Worm (Caenorhabditis elegans) whole organism, young adult: ENCODE data around the gene nhr-48.

Experiments used
- B0261.1 ChIP-seq: sonication (generic microtip); optimal IDR thresholded peaks from 2 replicates; lab custom pipeline; 2016; ENCODE audit warnings: mild to moderate bottlenecking, missing genetic modification characterization, moderate library complexity, missing compliant biosample characterization
- D2030.7 ChIP-seq: fragments of 200-800 bp; sonication (Bioruptor generic); IDR thresholded peaks from 2 replicates; pipeline ENCODE4 v1.3.6; 2022; ENCODE audit warnings: missing genetic modification reagents, missing genetic modification characterization, missing compliant biosample characterization
- F52B5.7 ChIP-seq: sonication (generic microtip); optimal IDR thresholded peaks from 2 replicates; lab custom pipeline; 2016; ENCODE audit warnings: mild to moderate bottlenecking, missing genetic modification characterization, missing compliant biosample characterization
- F57A8.1 ChIP-seq: fragments of 200-800 bp; sonication (Bioruptor generic); optimal IDR thresholded peaks from 2 replicates; lab custom pipeline; 2018; ENCODE audit warnings: mild to moderate bottlenecking, missing genetic modification characterization, moderate library complexity, missing compliant biosample characterization
- F57C9.4 ChIP-seq: sonication (generic microtip); optimal IDR thresholded peaks from 2 replicates; lab custom pipeline; 2017; ENCODE audit warnings: mild to moderate bottlenecking, missing genetic modification characterization, missing compliant biosample characterization
- T26A5.8 ChIP-seq: sonication (generic microtip); optimal IDR thresholded peaks from 2 replicates; lab custom pipeline; 2016; ENCODE audit warnings: missing genetic modification characterization, missing compliant biosample characterization
- Y56A3A.18 ChIP-seq: fragments of 200-800 bp; sonication (Bioruptor generic); IDR thresholded peaks from 2 replicates; pipeline ENCODE4 v1.3.6; 2022; ENCODE audit warnings: missing genetic modification reagents, missing genetic modification characterization, missing compliant biosample characterization
- Y67H2A.10 ChIP-seq: fragments of 200-800 bp; sonication (Bioruptor generic); conservative IDR thresholded peaks from 2 replicates; pipeline ENCODE4 v1.3.6; 2022; ENCODE audit warnings: missing genetic modification reagents, missing genetic modification characterization, missing compliant biosample characterization
- akir-1 ChIP-seq: fragments of 200-800 bp; sonication (Bioruptor generic); optimal IDR thresholded peaks from 2 replicates; lab custom pipeline; 2018; ENCODE audit warnings: mild to moderate bottlenecking, missing genetic modification characterization, moderate library complexity, missing compliant biosample characterization
- aptf-2 ChIP-seq: fragments of 200-800 bp; sonication (Bioruptor generic); conservative IDR thresholded peaks from 2 replicates; pipeline ENCODE4 v1.3.6; 2022; ENCODE audit warnings: missing genetic modification reagents, missing genetic modification characterization, missing compliant biosample characterization
- aptf-3 ChIP-seq: fragments of 200-800 bp; sonication (Bioruptor generic); IDR thresholded peaks from 2 replicates; pipeline ENCODE4 v1.3.6; 2022; ENCODE audit warnings: missing genetic modification characterization, missing compliant biosample characterization
- attf-3 ChIP-seq: fragments of 200-800 bp; sonication (Bioruptor generic); conservative IDR thresholded peaks from 2 replicates; pipeline ENCODE4 v1.3.6; 2022; ENCODE audit warnings: missing genetic modification reagents, missing genetic modification characterization, missing compliant biosample characterization
- attf-5 ChIP-seq: fragments of 200-800 bp; sonication (Bioruptor generic); optimal IDR thresholded peaks from 2 replicates; lab custom pipeline; 2018; ENCODE audit warnings: mild to moderate bottlenecking, missing genetic modification characterization, missing compliant biosample characterization
- bed-1 ChIP-seq: fragments of 200-800 bp; sonication (Bioruptor generic); IDR thresholded peaks from 2 replicates; pipeline ENCODE4 v1.3.6; 2022; ENCODE audit warnings: missing genetic modification reagents, missing genetic modification characterization, missing compliant biosample characterization
- ccch-3 ChIP-seq: fragments of 200-800 bp; sonication (Bioruptor generic); optimal IDR thresholded peaks from 2 replicates; lab custom pipeline; 2018; ENCODE audit warnings: mild to moderate bottlenecking, missing genetic modification characterization, missing compliant biosample characterization
- cebp-1 ChIP-seq, 2 experiments: fragments of 200-800 bp in 1 of 2; sonication (Bioruptor generic) in 1 of 2; sonication (generic microtip) in 1 of 2; IDR thresholded peaks in 1 of 2; optimal IDR thresholded peaks in 1 of 2; 2 replicates each; pipeline versions ENCODE4 v1.3.6 to Lab custom; 2017 to 2022; ENCODE audit warnings: missing compliant biosample characterization in 2 of 2, missing genetic modification characterization in 2 of 2, mild to moderate bottlenecking in 1 of 2, missing genetic modification reagents in 1 of 2, moderate library complexity in 1 of 2
- cebp-2 ChIP-seq: fragments of 200-800 bp; sonication (Bioruptor generic); IDR thresholded peaks from 2 replicates; pipeline ENCODE4 v1.3.6; 2022; ENCODE audit warnings: missing genetic modification characterization, missing compliant biosample characterization
- ceh-58 ChIP-seq: fragments of 200-800 bp; sonication (Bioruptor generic); IDR thresholded peaks from 2 replicates; pipeline ENCODE4 v1.3.6; 2022; ENCODE audit warnings: missing genetic modification characterization, missing compliant biosample characterization
- ceh-91 ChIP-seq: fragments of 200-800 bp; sonication (Bioruptor generic); IDR thresholded peaks from 2 replicates; pipeline ENCODE4 v1.3.6; 2022; ENCODE audit warnings: missing genetic modification reagents, missing genetic modification characterization, missing compliant biosample characterization
- chd-7 ChIP-seq: sonication (generic microtip); optimal IDR thresholded peaks from 2 replicates; lab custom pipeline; 2016; ENCODE audit warnings: mild to moderate bottlenecking, missing genetic modification characterization, moderate library complexity, missing compliant biosample characterization
- die-1 ChIP-seq: sonication (generic microtip); optimal IDR thresholded peaks from 2 replicates; lab custom pipeline; 2016; ENCODE audit warnings: missing genotype, mild to moderate bottlenecking, missing genetic modification characterization, missing compliant biosample characterization
- egl-44 ChIP-seq: fragments of 200-800 bp; sonication (Bioruptor generic); IDR thresholded peaks from 2 replicates; pipeline ENCODE4 v1.3.6; 2022; ENCODE audit warnings: missing genetic modification reagents, missing genetic modification characterization, missing compliant biosample characterization
- egrh-3 ChIP-seq: fragments of 200-800 bp; sonication (Bioruptor generic); IDR thresholded peaks from 2 replicates; pipeline ENCODE4 v1.3.6; 2022; ENCODE audit warnings: missing genetic modification reagents, missing genetic modification characterization, missing compliant biosample characterization
- hmg-1.2 ChIP-seq: fragments of 200-800 bp; sonication (Bioruptor generic); IDR thresholded peaks from 2 replicates; pipeline ENCODE4 v1.3.6; 2022; ENCODE audit warnings: missing genetic modification reagents, missing genetic modification characterization, missing compliant biosample characterization
- hmg-20 ChIP-seq: fragments of 200-800 bp; sonication (Bioruptor generic); IDR thresholded peaks from 2 replicates; pipeline ENCODE4 v1.3.6; 2022; ENCODE audit warnings: missing genetic modification reagents, missing genetic modification characterization, missing compliant biosample characterization
- hrde-1 ChIP-seq: sonication (generic microtip); optimal IDR thresholded peaks from 2 replicates; lab custom pipeline; 2016; ENCODE audit warnings: missing genetic modification characterization, mild to moderate bottlenecking, missing compliant biosample characterization, moderate library complexity, missing genotype, missing genetic modification reagents, borderline replicate concordance
- hsf-1 ChIP-seq: fragments of 200-800 bp; sonication (Bioruptor generic); IDR thresholded peaks from 2 replicates; pipeline ENCODE4 v1.3.6; 2022; ENCODE audit warnings: missing genetic modification reagents, missing genetic modification characterization, missing compliant biosample characterization
- let-607 ChIP-seq, 2 experiments: fragments of 200-800 bp in 1 of 2; sonication (Bioruptor generic) in 1 of 2; sonication (generic microtip) in 1 of 2; optimal IDR thresholded peaks; 2 replicates each; lab custom pipeline; 2016 to 2018; ENCODE audit warnings: mild to moderate bottlenecking in 2 of 2, missing compliant biosample characterization in 2 of 2, missing genetic modification characterization in 2 of 2, moderate library complexity in 2 of 2, missing genotype in 1 of 2
- lin-26 ChIP-seq: fragments of 200-800 bp; sonication (Bioruptor generic); IDR thresholded peaks from 2 replicates; pipeline ENCODE4 v1.3.6; 2022; ENCODE audit warnings: missing genetic modification reagents, missing genetic modification characterization, missing compliant biosample characterization
- lin-35 ChIP-seq, 3 experiments: fragments of 150-350 bp in 2 of 3; sonication (generic microtip) in 1 of 3; optimal IDR thresholded peaks; 2 replicates each; lab custom pipeline; 2014 to 2018; ENCODE audit warnings: missing biosample characterization in 3 of 3, missing genetic modification characterization in 3 of 3, missing genetic modification reagents in 3 of 3
- lin-40 ChIP-seq: sonication (generic microtip); optimal IDR thresholded peaks from 2 replicates; lab custom pipeline; 2016; ENCODE audit warnings: missing genetic modification characterization, mild to moderate bottlenecking, missing compliant biosample characterization, missing genotype, missing genetic modification reagents
- lin-54 ChIP-seq: fragments of 200-800 bp; sonication (Bioruptor generic); optimal IDR thresholded peaks from 2 replicates; lab custom pipeline; 2018; ENCODE audit warnings: mild to moderate bottlenecking, missing genetic modification characterization, missing compliant biosample characterization
- lsy-27 ChIP-seq: sonication (generic microtip); optimal IDR thresholded peaks from 2 replicates; lab custom pipeline; 2017; ENCODE audit warnings: missing genetic modification characterization, mild to moderate bottlenecking, missing compliant biosample characterization, antibody characterized with exemption, missing genotype, borderline replicate concordance; ENCODE audit not compliant: insufficient read depth
- madf-10 ChIP-seq: sonication (generic microtip); optimal IDR thresholded peaks from 2 replicates; lab custom pipeline; 2016; ENCODE audit warnings: mild to moderate bottlenecking, missing genetic modification characterization, missing compliant biosample characterization
- madf-6 ChIP-seq: fragments of 200-800 bp; sonication (Bioruptor generic); IDR thresholded peaks from 2 replicates; pipeline ENCODE4 v1.3.6; 2022; ENCODE audit warnings: missing genetic modification reagents, missing genetic modification characterization, missing compliant biosample characterization
- mel-28 ChIP-seq: sonication (generic microtip); optimal IDR thresholded peaks from 2 replicates; lab custom pipeline; 2016; ENCODE audit warnings: borderline replicate concordance, mild to moderate bottlenecking, missing genetic modification characterization, missing compliant biosample characterization
- mxl-1 ChIP-seq: sonication (generic microtip); optimal IDR thresholded peaks from 2 replicates; lab custom pipeline; 2016; ENCODE audit warnings: missing genetic modification characterization, missing compliant biosample characterization
- nfya-2 ChIP-seq: fragments of 200-800 bp; sonication (Bioruptor generic); IDR thresholded peaks from 2 replicates; pipeline ENCODE4 v1.3.6; 2022; ENCODE audit warnings: missing genetic modification reagents, missing genetic modification characterization, missing compliant biosample characterization
- nhr-80 ChIP-seq: sonication (generic microtip); optimal IDR thresholded peaks from 2 replicates; lab custom pipeline; 2016; ENCODE audit warnings: missing genetic modification characterization, missing compliant biosample characterization
- pha-4 ChIP-seq: fragments of 150-350 bp; sonication (generic microtip); optimal IDR thresholded peaks from 2 replicates; lab custom pipeline; 2014; ENCODE audit warnings: missing biosample characterization, missing genetic modification reagents, missing genetic modification characterization
- somi-1 ChIP-seq: fragments of 200-800 bp; sonication (Bioruptor generic); optimal IDR thresholded peaks from 2 replicates; lab custom pipeline; 2018; ENCODE audit warnings: mild to moderate bottlenecking, missing genetic modification characterization, missing compliant biosample characterization
- sptf-2 ChIP-seq: fragments of 200-800 bp; sonication (Bioruptor generic); optimal IDR thresholded peaks from 2 replicates; lab custom pipeline; 2018; ENCODE audit warnings: mild to moderate bottlenecking, missing genetic modification characterization, missing compliant biosample characterization
- unc-62 ChIP-seq: fragments of 150-350 bp; optimal IDR thresholded peaks from 2 replicates; lab custom pipeline; 2014; ENCODE audit warnings: missing biosample characterization, missing genetic modification reagents, missing genetic modification characterization
- xnd-1 ChIP-seq: sonication (generic microtip); optimal IDR thresholded peaks from 2 replicates; lab custom pipeline; 2016; ENCODE audit warnings: missing genotype, missing genetic modification reagents, missing genetic modification characterization, missing compliant biosample characterization
- zfh-2 ChIP-seq: fragments of 200-800 bp; sonication (Bioruptor generic); conservative IDR thresholded peaks from 2 replicates; pipeline ENCODE4 v1.3.6; 2022; ENCODE audit warnings: missing genetic modification reagents, missing genetic modification characterization, missing compliant biosample characterization
- zim-3 ChIP-seq: sonication (generic microtip); optimal IDR thresholded peaks from 2 replicates; lab custom pipeline; 2017; ENCODE audit warnings: mild to moderate bottlenecking, missing genetic modification characterization, moderate library complexity, missing compliant biosample characterization
- ztf-18 ChIP-seq: sonication (generic microtip); optimal IDR thresholded peaks from 2 replicates; lab custom pipeline; 2016; ENCODE audit warnings: missing genotype, mild to moderate bottlenecking, missing genetic modification characterization, missing compliant biosample characterization
- ztf-22 ChIP-seq: fragments of 200-800 bp; sonication (Bioruptor generic); optimal IDR thresholded peaks from 2 replicates; lab custom pipeline; 2018; ENCODE audit warnings: mild to moderate bottlenecking, missing genetic modification characterization, moderate library complexity, missing compliant biosample characterization
- ztf-26 ChIP-seq: sonication (generic microtip); optimal IDR thresholded peaks from 2 replicates; lab custom pipeline; 2017; ENCODE audit warnings: missing genetic modification characterization, missing compliant biosample characterization

Gene nhr-48

ce11 chrX:15709594-15709993 lies 1.6 kb downstream of the nhr-48 start (continued):
- TF ChIP-seq ccch-3 (no peak), lin-54 (no peak), ztf-18 (tag; lab: Kevin White, UChicago) (no peak), ceh-58 (GFP tag; lab: Robert Waterston, UW) (no peak), ceh-91 (no peak), pha-4 (tag; lab: Kevin White, UChicago) (no peak), die-1 (tag; lab: Kevin White, UChicago) (no peak), egrh-3 (peak; percentile 37; the same call in 1 of the 2 replicates), nhr-80 (tag; lab: Kevin White, UChicago) (peak; percentile 92), somi-1 (GFP tag; lab: Kevin White, UChicago) (no peak), F57A8.1 (no peak), hrde-1 (tag; lab: Kevin White, UChicago) (no peak), mel-28 (tag; lab: Kevin White, UChicago) (no peak), zfh-2 (GFP tag; lab: Robert Waterston, UW) (0 out of 2 replicates have a peak, but pooled peaks have one; percentile 57), F52B5.7 (tag; lab: Kevin White, UChicago) (no peak), hmg-1.2 (no peak; the same call in 1 of the 2 replicates), lin-26 (GFP tag; lab: Robert Waterston, UW) (no peak), lin-40 (peak; percentile 65), hsf-1 (GFP tag; lab: Robert Waterston, UW) (no peak), let-607 (tag; optimal IDR thresholded peaks at IDR 0.05; lab: Kevin White, UChicago) (peak in 1 of 2 experiments; percentile 35), egl-44 (GFP tag; lab: Robert Waterston, UW) (no peak), bed-1 (GFP tag; lab: Robert Waterston, UW) (no peak), zim-3 (no peak), aptf-3 (no peak), T26A5.8 (no peak), Y67H2A.10 (GFP tag; lab: Robert Waterston, UW) (no peak), madf-10 (tag; lab: Kevin White, UChicago) (peak; percentile 27), ztf-22 (no peak), sptf-2 (GFP tag; lab: Kevin White, UChicago) (no peak), lin-35 (GFP tag; optimal IDR thresholded peaks at IDR 0.05; lab: Kevin White, UChicago) (no peak), lsy-27 (tag; lab: Kevin White, UChicago) (no peak), Y56A3A.18 (GFP tag; lab: Robert Waterston, UW) (no peak), attf-3 (GFP tag; lab: Robert Waterston, UW) (no peak), cebp-1 (GFP tag; IDR thresholded peaks at IDR 0.05; lab: Robert Waterston, UW) (no peak), cebp-1 (tag; optimal IDR thresholded peaks at IDR 0.05; lab: Kevin White, UChicago) (peak; percentile 40), mxl-1 (tag; lab: Kevin White, UChicago) (no peak), hmg-20 (GFP tag; lab: Robert Waterston, UW) (0 out of 2 replicates have a peak, but pooled peaks have one; percentile 40), nfya-2 (GFP tag; lab: Robert Waterston, UW) (no peak), F57C9.4 (tag; lab: Kevin White, UChicago) (no peak), ztf-26 (tag; lab: Kevin White, UChicago) (peak; percentile 1), akir-1 (GFP tag; lab: Kevin White, UChicago) (no peak), madf-6 (no peak), B0261.1 (tag; lab: Kevin White, UChicago) (no peak), cebp-2 (no peak), unc-62 (GFP tag; lab: Kevin White, UChicago) (no peak), attf-5 (GFP tag; lab: Kevin White, UChicago) (no peak), chd-7 (no peak), D2030.7 (GFP tag; lab: Robert Waterston, UW) (no peak), aptf-2 (GFP tag; lab: Robert Waterston, UW) (no peak), xnd-1 (tag; lab: Kevin White, UChicago) (no peak)
